Fruit fly (Drosophila melanogaster) whole organism, embryonic: ENCODE data around the gene CG12118.

Experiments used
- CG10565 ChIP-seq: fragments of 200-800 bp; sonication (Bioruptor generic); optimal IDR thresholded peaks from 3 replicates; lab custom pipeline; 2016; ENCODE audit warnings: missing biosample characterization, mild to moderate bottlenecking, missing genetic modification characterization
- CG10959 ChIP-seq: fragments of 200-800 bp; sonication (Bioruptor generic); IDR thresholded peaks from 2 replicates; pipeline ENCODE4 v1.3.6; 2022; ENCODE audit warnings: missing biosample characterization, missing genetic modification characterization
- CG12942 ChIP-seq: fragments of 200-800 bp; sonication (Bioruptor generic); optimal IDR thresholded peaks from 3 replicates; lab custom pipeline; 2016; ENCODE audit warnings: missing biosample characterization, missing genetic modification characterization
- CG13624 ChIP-seq: fragments of 200-800 bp; sonication (Bioruptor generic); optimal IDR thresholded peaks from 2 replicates; lab custom pipeline; 2016; ENCODE audit warnings: missing biosample characterization, missing genetic modification characterization
- CG14860 ChIP-seq: fragments of 200-800 bp; sonication (Bioruptor generic); IDR thresholded peaks from 3 replicates; pipeline ENCODE4 v1.3.6; 2022; ENCODE audit warnings: missing biosample characterization, missing genetic modification characterization; ENCODE audit not compliant: partially characterized antibody
- CG1529 ChIP-seq: fragments of 200-800 bp; sonication (Bioruptor generic); optimal IDR thresholded peaks from 3 replicates; lab custom pipeline; 2018; ENCODE audit warnings: missing biosample characterization, missing genetic modification characterization
- CG17328 ChIP-seq: fragments of 200-800 bp; sonication (Bioruptor generic); IDR thresholded peaks from 2 replicates; pipeline ENCODE4 v1.3.6; 2022; ENCODE audit warnings: missing biosample characterization, missing genetic modification characterization
- CG1792 ChIP-seq: fragments of 200-800 bp; sonication (Bioruptor generic); optimal IDR thresholded peaks from 2 replicates; lab custom pipeline; 2016; ENCODE audit warnings: missing biosample characterization, missing genetic modification characterization
- CG2712 ChIP-seq: fragments of 200-800 bp; optimal IDR thresholded peaks from 3 replicates; lab custom pipeline; 2019; ENCODE audit warnings: missing biosample characterization, mild to moderate bottlenecking, missing genetic modification characterization, moderate library complexity
- CG2875 ChIP-seq: fragments of 200-800 bp; sonication (Bioruptor generic); optimal IDR thresholded peaks from 2 replicates; lab custom pipeline; 2017; ENCODE audit warnings: missing biosample characterization, mild to moderate bottlenecking, missing genetic modification characterization, missing genetic modification reagents
- CG2889 ChIP-seq: fragments of 200-800 bp; sonication (Bioruptor generic); IDR thresholded peaks from 3 replicates; pipeline ENCODE4 v1.3.6; 2022; ENCODE audit warnings: missing biosample characterization, missing genetic modification characterization
- CG3065 ChIP-seq: fragments of 200-800 bp; sonication (Bioruptor generic); optimal IDR thresholded peaks from 2 replicates; lab custom pipeline; 2016; ENCODE audit warnings: missing biosample characterization, missing genetic modification characterization
- CG3407 ChIP-seq: fragments of 200-800 bp; sonication (Bioruptor generic); optimal IDR thresholded peaks from 2 replicates; lab custom pipeline; 2018; ENCODE audit warnings: missing biosample characterization, mild to moderate bottlenecking, missing genetic modification characterization
- CG3847 ChIP-seq: fragments of 200-800 bp; sonication (Bioruptor generic); IDR thresholded peaks from 2 replicates; pipeline ENCODE4 v1.3.6; 2022; ENCODE audit warnings: missing biosample characterization, missing genetic modification characterization
- CG4707 ChIP-seq: fragments of 200-800 bp; sonication (Bioruptor generic); optimal IDR thresholded peaks from 2 replicates; lab custom pipeline; 2018; ENCODE audit warnings: missing biosample characterization, mild to moderate bottlenecking, missing genetic modification characterization, moderate library complexity
- CG4854 ChIP-seq: fragments of 200-800 bp; sonication (Bioruptor generic); optimal IDR thresholded peaks from 2 replicates; lab custom pipeline; 2016; ENCODE audit warnings: missing biosample characterization, missing genetic modification characterization, inconsistent platforms
- CG6654 ChIP-seq: fragments of 200-800 bp; sonication (Bioruptor generic); optimal IDR thresholded peaks from 2 replicates; lab custom pipeline; 2017; ENCODE audit warnings: missing biosample characterization, mild to moderate bottlenecking, missing genetic modification characterization
- CG7271 ChIP-seq: fragments of 200-800 bp; sonication (Bioruptor generic); optimal IDR thresholded peaks from 2 replicates; lab custom pipeline; 2018; ENCODE audit warnings: missing biosample characterization, mild to moderate bottlenecking, missing genetic modification characterization, moderate library complexity
- CG8281 ChIP-seq: fragments of 200-800 bp; sonication (Bioruptor generic); optimal IDR thresholded peaks from 2 replicates; lab custom pipeline; 2018; ENCODE audit warnings: missing biosample characterization, mild to moderate bottlenecking, missing genetic modification characterization, moderate library complexity
- CG8478 ChIP-seq: fragments of >200 bp; optimal IDR thresholded peaks from 2 replicates; lab custom pipeline; 2018
- CrebB ChIP-seq: fragments of 200-800 bp; sonication (Bioruptor generic); optimal IDR thresholded peaks from 3 replicates; lab custom pipeline; 2018; ENCODE audit warnings: missing biosample characterization, mild to moderate bottlenecking, missing genetic modification characterization
- Dbx ChIP-seq: fragments of 200-800 bp; sonication (Bioruptor generic); IDR thresholded peaks from 3 replicates; pipeline ENCODE4 v1.3.6; 2022; ENCODE audit warnings: missing biosample characterization, missing genetic modification characterization
- Dip3 ChIP-seq: fragments of 200-800 bp; sonication (Bioruptor generic); optimal IDR thresholded peaks from 3 replicates; lab custom pipeline; 2016; ENCODE audit warnings: missing biosample characterization, missing genetic modification characterization
- Dref ChIP-seq: fragments of 200-800 bp; sonication (Bioruptor generic); IDR thresholded peaks from 2 replicates; pipeline ENCODE4 v1.3.6; 2022; ENCODE audit warnings: missing biosample characterization, missing genetic modification characterization
- E2f1 ChIP-seq: fragments of 200-800 bp; sonication (Bioruptor generic); IDR thresholded peaks from 2 replicates; pipeline ENCODE4 v1.3.6; 2022; ENCODE audit warnings: missing biosample characterization, missing genetic modification characterization
- Eip74EF ChIP-seq, 2 experiments: fragments of 200-800 bp in 1 of 2; fragments of >200 bp in 1 of 2; sonication (Bioruptor generic) in 1 of 2; optimal IDR thresholded peaks; 2 replicates each; lab custom pipeline; 2017 to 2019; ENCODE audit warnings: missing biosample characterization in 2 of 2, missing genetic modification characterization in 2 of 2, mild to moderate bottlenecking in 1 of 2, moderate library complexity in 1 of 2
- Gsc ChIP-seq: fragments of 200-800 bp; sonication (Bioruptor generic); IDR thresholded peaks from 2 replicates; pipeline ENCODE4 v1.3.6; 2022; ENCODE audit warnings: missing biosample characterization, missing genetic modification characterization
- Hr51 ChIP-seq, 2 experiments: fragments of 200-800 bp; sonication (Bioruptor generic); optimal IDR thresholded peaks; 2 replicates in 1 of 2; 3 replicates in 1 of 2; lab custom pipeline; 2016 to 2018; ENCODE audit warnings: missing biosample characterization in 2 of 2, missing genetic modification characterization in 2 of 2, mild to moderate bottlenecking in 1 of 2, moderate library complexity in 1 of 2
- Lhr ChIP-seq: fragments of 200-800 bp; sonication (Bioruptor generic); optimal IDR thresholded peaks from 3 replicates; lab custom pipeline; 2017; ENCODE audit warnings: mild to moderate bottlenecking, missing biosample characterization, missing genetic modification reagents, missing genetic modification characterization
- Mrtf ChIP-seq: fragments of 200-800 bp; sonication (Bioruptor generic); IDR thresholded peaks from 3 replicates; pipeline ENCODE4 v1.3.6; 2022; ENCODE audit warnings: missing biosample characterization, missing genetic modification characterization
- Nf-YB ChIP-seq: fragments of 200-800 bp; sonication (Bioruptor generic); optimal IDR thresholded peaks from 3 replicates; lab custom pipeline; 2019; ENCODE audit warnings: missing biosample characterization, mild to moderate bottlenecking, missing genetic modification characterization, moderate library complexity
- PHDP ChIP-seq: fragments of 200-800 bp; sonication (Bioruptor generic); optimal IDR thresholded peaks from 3 replicates; lab custom pipeline; 2018; ENCODE audit warnings: missing biosample characterization, mild to moderate bottlenecking, missing genetic modification characterization, moderate library complexity
- Poxn ChIP-seq: fragments of 200-800 bp; sonication (Bioruptor generic); IDR thresholded peaks from 2 replicates; pipeline ENCODE4 v1.3.6; 2022; ENCODE audit warnings: missing biosample characterization, missing genetic modification characterization
- Rfx ChIP-seq: fragments of 200-800 bp; sonication (Bioruptor generic); IDR thresholded peaks from 2 replicates; pipeline ENCODE4 v1.3.6; 2022; ENCODE audit warnings: missing biosample characterization, missing genetic modification characterization
- Stat92E ChIP-seq, 3 experiments: fragments of >200 bp in 2 of 3; fragments of 200-800 bp in 1 of 3; sonication (Bioruptor generic) in 1 of 3; optimal IDR thresholded peaks; 2 replicates each; lab custom pipeline; 2017 to 2019; ENCODE audit warnings: missing biosample characterization in 3 of 3, missing genetic modification characterization in 3 of 3, mild to moderate bottlenecking in 1 of 3, moderate library complexity in 1 of 3
- amos ChIP-seq: fragments of 200-800 bp; sonication (Bioruptor generic); IDR thresholded peaks from 2 replicates; pipeline ENCODE4 v1.3.6; 2022; ENCODE audit warnings: missing biosample characterization, missing genetic modification characterization; ENCODE audit not compliant: partially characterized antibody
- danr ChIP-seq: fragments of 200-800 bp; sonication (Bioruptor generic); IDR thresholded peaks from 2 replicates; pipeline ENCODE4 v1.3.6; 2022; ENCODE audit warnings: missing biosample characterization, missing genetic modification characterization
- ewg ChIP-seq: fragments of 200-800 bp; sonication (Bioruptor generic); optimal IDR thresholded peaks from 3 replicates; lab custom pipeline; 2017; ENCODE audit warnings: mild to moderate bottlenecking, missing biosample characterization, missing genetic modification reagents, missing genetic modification characterization
- fu2 ChIP-seq: fragments of 200-800 bp; sonication (Bioruptor generic); optimal IDR thresholded peaks from 2 replicates; lab custom pipeline; 2016; ENCODE audit warnings: missing biosample characterization, missing genetic modification characterization
- grau ChIP-seq: fragments of 200-800 bp; optimal IDR thresholded peaks from 3 replicates; lab custom pipeline; 2019; ENCODE audit warnings: missing biosample characterization, mild to moderate bottlenecking, missing genetic modification characterization, moderate library complexity
- grn ChIP-seq: fragments of 200-800 bp; sonication (Bioruptor generic); optimal IDR thresholded peaks from 3 replicates; lab custom pipeline; 2017; ENCODE audit warnings: missing biosample characterization, missing genetic modification characterization
- gro ChIP-seq: fragments of 200-800 bp; sonication (Bioruptor generic); optimal IDR thresholded peaks from 2 replicates; lab custom pipeline; 2016; ENCODE audit warnings: missing biosample characterization, missing genetic modification characterization
- lab ChIP-seq: fragments of 200-800 bp; sonication (Bioruptor generic); optimal IDR thresholded peaks from 3 replicates; lab custom pipeline; 2017; ENCODE audit warnings: missing biosample characterization, missing genetic modification characterization, mild to moderate bottlenecking, moderate library complexity, missing genetic modification reagents
- lilli ChIP-seq: fragments of 200-800 bp; sonication (Bioruptor generic); optimal IDR thresholded peaks from 3 replicates; lab custom pipeline; 2016; ENCODE audit warnings: missing biosample characterization, missing genetic modification characterization
- nerfin-2 ChIP-seq: fragments of 200-800 bp; sonication (Bioruptor generic); IDR thresholded peaks from 2 replicates; pipeline ENCODE4 v1.3.6; 2022; ENCODE audit warnings: missing biosample characterization, missing genetic modification characterization; ENCODE audit not compliant: partially characterized antibody
- nom ChIP-seq: fragments of 200-800 bp; sonication (Bioruptor generic); optimal IDR thresholded peaks from 2 replicates; lab custom pipeline; 2017; ENCODE audit warnings: missing biosample characterization, missing genetic modification characterization, mild to moderate bottlenecking, moderate library complexity, missing genetic modification reagents
- slbo ChIP-seq: fragments of 200-800 bp; sonication (Bioruptor generic); IDR thresholded peaks from 2 replicates; pipeline ENCODE4 v1.3.6; 2022; ENCODE audit warnings: missing biosample characterization, missing genetic modification characterization
- stwl ChIP-seq: fragments of 200-800 bp; sonication (Bioruptor generic); optimal IDR thresholded peaks from 3 replicates; lab custom pipeline; 2018; ENCODE audit warnings: missing biosample characterization, mild to moderate bottlenecking, missing genetic modification characterization, moderate library complexity
- tx ChIP-seq: fragments of 200-800 bp; sonication (Bioruptor generic); optimal IDR thresholded peaks from 2 replicates; lab custom pipeline; 2016; ENCODE audit warnings: missing biosample characterization, missing genetic modification characterization
- wdn ChIP-seq: fragments of 200-800 bp; sonication (Bioruptor generic); IDR thresholded peaks from 2 replicates; pipeline ENCODE4 v1.3.6; 2022; ENCODE audit warnings: missing biosample characterization, missing genetic modification characterization

CG12118 gene

dm6 chrX:9243417-9243884 is 47.2 kb upstream of the CG12118 start, which contains the start of the genes mxc and Larp7 (continued):
- TF ChIP-seq CG6654 (no peak), Eip74EF (GFP tag; optimal IDR thresholded peaks at IDR 0.05; lab: Kevin White, UChicago) (no peak), CG2889 (GFP tag; lab: Robert Waterston, UW) (peak; percentile 38; the same call in 1 of the 3 replicates), CG1529 (GFP tag; lab: Kevin White, UChicago) (no peak), CG3407 (no peak), amos (GFP tag; lab: Robert Waterston, UW) (peak; percentile 71), stwl (peak; percentile 60), CG10959 (no peak), E2f1 (GFP tag; lab: Robert Waterston, UW) (peak; percentile 72), CG12942 (GFP tag; lab: Kevin White, UChicago) (peak; percentile 25), Poxn (GFP tag; lab: Robert Waterston, UW) (no peak), CG2875 (GFP tag; lab: Kevin White, UChicago) (no peak), lilli (peak; percentile 74), ewg (GFP tag; lab: Kevin White, UChicago) (no peak), slbo (peak; percentile 72), fu2 (GFP tag; lab: Kevin White, UChicago) (peak; percentile 72), PHDP (tag; lab: Kevin White, UChicago) (no peak), Lhr (GFP tag; lab: Kevin White, UChicago) (peak; percentile 25), Nf-YB (GFP tag; lab: Kevin White, UChicago) (peak; percentile 2), nom (no peak), CG4854 (GFP tag; lab: Kevin White, UChicago) (no peak), CG7271 (no peak), grn (GFP tag; lab: Kevin White, UChicago) (no peak), Rfx (GFP tag; lab: Robert Waterston, UW) (peak; percentile 64), CG3847 (GFP tag; lab: Robert Waterston, UW) (peak; percentile 85), wdn (GFP tag; lab: Robert Waterston, UW) (no peak), Gsc (GFP tag; lab: Robert Waterston, UW) (no peak), CG2712 (tag; lab: Kevin White, UChicago) (peak; percentile 64), CG3065 (GFP tag; lab: Kevin White, UChicago) (no peak), CrebB (tag; lab: Kevin White, UChicago) (no peak), CG14860 (GFP tag; lab: Robert Waterston, UW) (peak; percentile 80), Dip3 (GFP tag; lab: Kevin White, UChicago) (peak; percentile 68), CG17328 (no peak), CG1792 (GFP tag; lab: Kevin White, UChicago) (peak; percentile 43), Mrtf (GFP tag; lab: Robert Waterston, UW) (no peak), lab (GFP tag; lab: Kevin White, UChicago) (no peak), CG4707 (GFP tag; lab: Kevin White, UChicago) (no peak), Stat92E (GFP tag; optimal IDR thresholded peaks at IDR 0.05; lab: Kevin White, UChicago) (no peak), CG8478 (lab: Kevin White, UChicago) (no peak), nerfin-2 (GFP tag; lab: Robert Waterston, UW) (peak; percentile 81), CG13624 (GFP tag; lab: Kevin White, UChicago) (peak; percentile 70), danr (GFP tag; lab: Robert Waterston, UW) (peak; percentile 35; the same call in 1 of the 2 replicates), Dbx (GFP tag; lab: Robert Waterston, UW) (peak; percentile 58; the same call in 1 of the 3 replicates), CG8281 (tag; lab: Kevin White, UChicago) (no peak), gro (GFP tag; lab: Kevin White, UChicago) (peak; percentile 81), tx (GFP tag; lab: Kevin White, UChicago) (peak; percentile 54), Dref (GFP tag; lab: Robert Waterston, UW) (peak; percentile 56), Hr51 (GFP tag; optimal IDR thresholded peaks at IDR 0.05; lab: Kevin White, UChicago) (peak in 1 of 2 experiments; percentile 42), CG10565 (GFP tag; lab: Kevin White, UChicago) (no peak), grau (tag; lab: Kevin White, UChicago) (peak; percentile 55)
